Fruit fly (Drosophila melanogaster) whole organism, prepupa: ENCODE measurements around the gene CG18764.

ENCODE experiments used
- CG11294 ChIP-seq: fragments of 200-800 bp; sonication (Bioruptor generic); IDR thresholded peaks from 2 replicates; pipeline ENCODE4 v1.3.6; 2022; ENCODE audit warnings: missing biosample characterization, missing genetic modification characterization
- CG32006 ChIP-seq: fragments of 200-800 bp; sonication (Bioruptor generic); optimal IDR thresholded peaks from 3 replicates; lab custom pipeline; 2017; ENCODE audit warnings: missing biosample characterization, mild to moderate bottlenecking, missing genetic modification characterization
- CG4318 ChIP-seq: fragments of 200-800 bp; sonication (Bioruptor generic); optimal IDR thresholded peaks from 3 replicates; lab custom pipeline; 2017; ENCODE audit warnings: missing biosample characterization, mild to moderate bottlenecking, missing genetic modification characterization
- CG6854 ChIP-seq: fragments of 200-800 bp; sonication (Bioruptor generic); optimal IDR thresholded peaks from 2 replicates; lab custom pipeline; 2017; ENCODE audit warnings: missing biosample characterization, mild to moderate bottlenecking, missing genetic modification characterization
- Eip78C ChIP-seq: fragments of 200-800 bp; sonication (Bioruptor generic); peaks from one replicate; lab custom pipeline; 2016; ENCODE audit warnings: missing biosample characterization, missing genetic modification characterization
- Hr39 ChIP-seq: fragments of 200-800 bp; sonication (Bioruptor generic); optimal IDR thresholded peaks from 2 replicates; lab custom pipeline; 2016; ENCODE audit warnings: missing biosample characterization, missing genetic modification characterization
- Smox ChIP-seq: fragments of 200-800 bp; sonication (Bioruptor generic); optimal IDR thresholded peaks from 3 replicates; lab custom pipeline; 2016; ENCODE audit warnings: missing biosample characterization, missing genetic modification characterization
- Sox14 ChIP-seq: fragments of 200-800 bp; sonication (Bioruptor generic); optimal IDR thresholded peaks from 3 replicates; lab custom pipeline; 2016; ENCODE audit warnings: missing biosample characterization, missing genetic modification characterization

- TF ChIP-seq Eip78C (no peak), CG11294 (GFP tag; lab: Robert Waterston, UW) (no peak), Hr39 (GFP tag; lab: Kevin White, UChicago) (no peak), CG4318 (no peak), Sox14 (no peak), CG32006 (no peak), Smox (GFP tag; lab: Kevin White, UChicago) (no peak), CG6854 (GFP tag; lab: Kevin White, UChicago) (no peak)
Measured at dm6 chr3R:11670888-11671287, 44.2 kb downstream of the CG18764 start.
